Worm (Caenorhabditis elegans): ENCODE measurements around the gene gst-40.

DNA sequence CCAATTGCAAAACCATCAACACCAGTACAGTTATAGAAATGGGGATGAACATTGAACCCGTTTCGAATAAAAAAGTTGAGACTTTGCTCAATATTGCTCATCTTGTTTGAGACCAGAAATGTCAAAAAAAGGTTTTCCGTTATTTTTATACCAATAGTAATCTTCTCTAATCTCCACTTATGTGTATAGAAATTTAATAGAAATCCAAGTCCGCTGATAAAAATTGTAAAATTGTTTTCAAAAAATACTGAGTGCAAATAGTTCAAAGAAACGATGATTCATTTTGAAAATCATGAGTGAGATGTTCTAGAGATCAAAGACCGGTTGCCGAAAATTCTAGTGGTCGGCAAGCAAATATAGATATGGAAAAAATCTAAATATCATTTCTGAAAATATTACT, 41.0 kb upstream of the gst-40 start, which contains the start of gene Y55F3C.10:
- no peak for TF ChIP-seq sox-4 (tag; optimal IDR thresholded peaks at IDR 0.05)
- no peak for TF ChIP-seq zip-5 (tag; optimal IDR thresholded peaks at IDR 0.05)
- no peak for TF ChIP-seq rnt-1 (tag; optimal IDR thresholded peaks at IDR 0.05)
- TF ChIP-seq ahr-1 (tag; optimal IDR thresholded peaks at IDR 0.05) = no peak
- no peak for TF ChIP-seq madf-2 (tag; optimal IDR thresholded peaks at IDR 0.05)
- no peak for TF ChIP-seq tbx-2 (tag; optimal IDR thresholded peaks at IDR 0.05)
- TF ChIP-seq elt-4 (tag; optimal IDR thresholded peaks at IDR 0.05) = no peak
- TF ChIP-seq ceh-6 (GFP tag; optimal IDR thresholded peaks at IDR 0.05) = no peak
- TF ChIP-seq dmd-4 (tag; optimal IDR thresholded peaks at IDR 0.05; ENCODE audit: borderline replicate concordance) = no peak
- TF ChIP-seq ama-1 (optimal IDR thresholded peaks at IDR 0.05) = no peak

All from whole organism, late embryonic.